Fruit fly (Drosophila melanogaster) whole organism, embryonic: ENCODE data around the gene Zdhhc8.

ENCODE experiments used
- CG10267 ChIP-seq: fragments of 200-800 bp; sonication (Bioruptor generic); optimal IDR thresholded peaks from 2 replicates; lab custom pipeline; 2018; ENCODE audit warnings: missing biosample characterization, mild to moderate bottlenecking, missing genetic modification characterization, moderate library complexity
- CG10366 ChIP-seq: fragments of 200-800 bp; sonication (Bioruptor generic); IDR thresholded peaks from 2 replicates; pipeline ENCODE4 v1.3.6; 2022; ENCODE audit warnings: missing biosample characterization, missing genetic modification characterization
- CG11247 ChIP-seq: fragments of 200-800 bp; sonication (Bioruptor generic); IDR thresholded peaks from 2 replicates; pipeline ENCODE4 v1.3.6; 2022; ENCODE audit warnings: missing biosample characterization, missing genetic modification characterization
- CG6689 ChIP-seq: fragments of 200-800 bp; sonication (Bioruptor generic); IDR thresholded peaks from 2 replicates; pipeline ENCODE4 v1.3.6; 2022; ENCODE audit warnings: missing biosample characterization, missing genetic modification characterization
- CG7357 ChIP-seq: fragments of 200-800 bp; sonication (Bioruptor generic); IDR thresholded peaks from 3 replicates; pipeline ENCODE4 v1.3.6; 2022; ENCODE audit warnings: missing biosample characterization, missing genetic modification characterization
- CHES-1-like ChIP-seq: fragments of 200-800 bp; sonication (Bioruptor generic); optimal IDR thresholded peaks from 2 replicates; lab custom pipeline; 2016; ENCODE audit warnings: missing biosample characterization, missing genetic modification characterization
- Ptx1 ChIP-seq: fragments of 200-800 bp; sonication (Bioruptor generic); IDR thresholded peaks from 2 replicates; pipeline ENCODE4 v1.3.6; 2022; ENCODE audit warnings: missing biosample characterization, missing genetic modification characterization
- trem ChIP-seq: fragments of 200-800 bp; optimal IDR thresholded peaks from 3 replicates; lab custom pipeline; 2019; ENCODE audit warnings: missing biosample characterization, mild to moderate bottlenecking, missing genetic modification characterization, moderate library complexity

DNA sequence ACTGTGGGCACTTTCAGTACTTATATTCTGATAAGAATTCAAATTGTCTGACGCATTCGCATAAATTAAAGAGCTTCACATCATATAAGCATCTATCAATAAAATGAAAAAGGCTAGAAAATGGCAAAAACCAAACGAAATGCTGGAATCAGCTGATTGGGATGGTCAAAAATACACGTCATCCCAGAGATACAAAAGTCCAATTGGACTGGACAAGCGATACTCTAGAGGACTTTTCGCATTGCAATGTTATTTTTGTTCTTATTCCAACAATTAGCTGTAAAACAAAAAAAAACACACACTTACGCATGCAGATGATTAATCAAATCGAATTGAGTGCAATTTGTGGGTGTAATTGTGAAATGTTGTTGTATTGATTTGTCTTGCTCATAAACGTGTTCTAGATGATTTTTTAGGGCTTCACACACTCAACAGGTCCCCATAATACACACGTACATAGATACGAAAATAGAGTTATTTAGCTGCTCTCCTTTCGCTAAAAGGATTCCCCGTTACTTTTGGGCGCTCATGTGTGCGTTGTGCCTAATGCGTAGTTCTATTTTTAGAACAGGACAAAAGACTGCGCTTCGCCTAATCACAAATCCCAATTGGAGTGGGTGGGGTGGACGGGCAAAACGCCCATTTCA lies 73.9 kb downstream of the Zdhhc8 start:
- no peak for TF ChIP-seq trem (tag; lab: Kevin White, UChicago)
- TF ChIP-seq Ptx1 = no peak
- no peak for TF ChIP-seq CG11247 (GFP tag; lab: Robert Waterston, UW)
- no peak for TF ChIP-seq CG7357 (GFP tag; lab: Robert Waterston, UW)
- TF ChIP-seq CG10267 (tag; lab: Kevin White, UChicago) = no peak
- no peak for TF ChIP-seq CG6689 (GFP tag; lab: Robert Waterston, UW)
- TF ChIP-seq CG10366 (GFP tag; lab: Robert Waterston, UW) = no peak
- TF ChIP-seq CHES-1-like = no peak
